Fruit fly (Drosophila melanogaster) Kc167 (cell line): Measurements from ENCODE around the gene Ugt35D1.

Source experiments
- Myc ChIP-seq: fragments of >200 bp; optimal IDR thresholded peaks from 2 replicates; lab custom pipeline; 2017; ENCODE audit warnings: missing external identifiers
- Sin3A ChIP-seq: fragments of >200 bp; optimal IDR thresholded peaks from 2 replicates; lab custom pipeline; 2018; ENCODE audit warnings: missing external identifiers
- h ChIP-seq: fragments of >200 bp; optimal IDR thresholded peaks from 3 replicates; lab custom pipeline; 2018; ENCODE audit warnings: missing external identifiers
- insv ChIP-seq: fragments of >200 bp; optimal IDR thresholded peaks from 3 replicates; lab custom pipeline; 2018; ENCODE audit warnings: missing external identifiers
- psq ChIP-seq: fragments of >200 bp; optimal IDR thresholded peaks from 2 replicates; lab custom pipeline; 2017; ENCODE audit warnings: missing external identifiers

DNA sequence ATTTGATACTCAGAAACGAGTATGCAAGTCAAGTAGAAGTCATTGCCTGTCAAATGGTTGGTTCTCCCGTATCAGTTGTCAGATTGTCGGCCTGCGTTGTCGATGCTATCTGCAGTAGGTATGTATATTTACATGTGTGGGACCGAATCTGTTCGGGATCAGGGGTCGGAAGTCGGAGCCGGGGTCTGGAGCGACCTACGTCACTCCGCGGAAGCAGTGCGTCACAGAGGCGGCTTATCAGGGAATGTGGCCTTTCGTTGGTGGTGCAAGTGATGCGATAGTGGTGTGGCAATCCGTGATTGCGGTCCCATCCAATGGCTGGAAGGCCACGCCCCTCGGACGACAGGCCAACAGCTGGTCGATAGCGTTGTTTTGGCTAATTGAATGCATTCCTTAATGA is 40.5 kb upstream of the Ugt35D1 start:
- TF ChIP-seq Sin3A (lab: Kevin White, UChicago) (no peak), h (no peak), Myc (lab: Kevin White, UChicago) (no peak), psq (lab: Kevin White, UChicago) (no peak), insv (lab: Kevin White, UChicago) (no peak)
